Worm (Caenorhabditis elegans) whole organism, young adult: ENCODE measurements around the gene srh-100.

Experiments used
- F57A8.1 ChIP-seq: fragments of 200-800 bp; sonication (Bioruptor generic); optimal IDR thresholded peaks from 2 replicates; lab custom pipeline; 2018; ENCODE audit warnings: mild to moderate bottlenecking, missing genetic modification characterization, moderate library complexity, missing compliant biosample characterization
- bed-1 ChIP-seq: fragments of 200-800 bp; sonication (Bioruptor generic); IDR thresholded peaks from 2 replicates; pipeline ENCODE4 v1.3.6; 2022; ENCODE audit warnings: missing genetic modification reagents, missing genetic modification characterization, missing compliant biosample characterization
- madf-8 ChIP-seq: fragments of 200-800 bp; sonication (Bioruptor generic); conservative IDR thresholded peaks from 2 replicates; pipeline ENCODE4 v1.3.6; 2022; ENCODE audit warnings: missing genetic modification reagents, missing genetic modification characterization, missing compliant biosample characterization
- pha-4 ChIP-seq: fragments of 150-350 bp; sonication (generic microtip); optimal IDR thresholded peaks from 2 replicates; lab custom pipeline; 2014; ENCODE audit warnings: missing biosample characterization, missing genetic modification reagents, missing genetic modification characterization
- zim-3 ChIP-seq: sonication (generic microtip); optimal IDR thresholded peaks from 2 replicates; lab custom pipeline; 2017; ENCODE audit warnings: mild to moderate bottlenecking, missing genetic modification characterization, moderate library complexity, missing compliant biosample characterization

- TF ChIP-seq bed-1 (GFP tag; lab: Robert Waterston, UW) (no peak), pha-4 (tag; lab: Kevin White, UChicago) (no peak), madf-8 (GFP tag; lab: Robert Waterston, UW) (no peak), zim-3 (tag; lab: Kevin White, UChicago) (no peak), F57A8.1 (GFP tag; lab: Kevin White, UChicago) (no peak)
Observed at ce11 chrII:3716455-3716854, 2.0 kb upstream of the srh-100 start, which contains the start of gene srh-99.
